Fruit fly (Drosophila melanogaster) whole organism, embryonic: ENCODE results near the gene Rsbp15.

Source experiments
- CG10321 ChIP-seq: fragments of 200-800 bp; sonication (Bioruptor generic); IDR thresholded peaks from 2 replicates; pipeline ENCODE4 v1.3.6; 2022; ENCODE audit warnings: missing biosample characterization, missing genetic modification characterization
- CG11398 ChIP-seq: fragments of 200-800 bp; sonication (Bioruptor generic); optimal IDR thresholded peaks from 2 replicates; lab custom pipeline; 2016; ENCODE audit warnings: missing biosample characterization, missing genetic modification characterization
- CG12071 ChIP-seq: fragments of 200-800 bp; sonication (Bioruptor generic); optimal IDR thresholded peaks from 3 replicates; lab custom pipeline; 2018; ENCODE audit warnings: missing biosample characterization, mild to moderate bottlenecking, missing genetic modification characterization
- CG14860 ChIP-seq: fragments of 200-800 bp; sonication (Bioruptor generic); IDR thresholded peaks from 3 replicates; pipeline ENCODE4 v1.3.6; 2022; ENCODE audit warnings: missing biosample characterization, missing genetic modification characterization; ENCODE audit not compliant: partially characterized antibody
- CG15479 ChIP-seq: fragments of 200-800 bp; sonication (Bioruptor generic); optimal IDR thresholded peaks from 3 replicates; lab custom pipeline; 2019; ENCODE audit warnings: missing biosample characterization, mild to moderate bottlenecking, missing genetic modification characterization, moderate library complexity
- CG15601 ChIP-seq: fragments of 200-800 bp; sonication (Bioruptor generic); optimal IDR thresholded peaks from 3 replicates; lab custom pipeline; 2019; ENCODE audit warnings: missing biosample characterization, mild to moderate bottlenecking, missing genetic modification characterization, moderate library complexity
- CG17328 ChIP-seq: fragments of 200-800 bp; sonication (Bioruptor generic); IDR thresholded peaks from 2 replicates; pipeline ENCODE4 v1.3.6; 2022; ENCODE audit warnings: missing biosample characterization, missing genetic modification characterization
- CG1792 ChIP-seq: fragments of 200-800 bp; sonication (Bioruptor generic); optimal IDR thresholded peaks from 2 replicates; lab custom pipeline; 2016; ENCODE audit warnings: missing biosample characterization, missing genetic modification characterization
- CG2678 ChIP-seq: fragments of 200-800 bp; sonication (Bioruptor generic); optimal IDR thresholded peaks from 3 replicates; lab custom pipeline; 2019; ENCODE audit warnings: missing biosample characterization, mild to moderate bottlenecking, missing genetic modification characterization, moderate library complexity
- CG31441 ChIP-seq: fragments of 200-800 bp; sonication (Bioruptor generic); IDR thresholded peaks from 2 replicates; pipeline ENCODE4 v1.3.6; 2022; ENCODE audit warnings: missing biosample characterization, missing genetic modification characterization
- CG34376 ChIP-seq: fragments of 200-800 bp; sonication (Bioruptor generic); optimal IDR thresholded peaks from 2 replicates; lab custom pipeline; 2018; ENCODE audit warnings: missing biosample characterization, mild to moderate bottlenecking, missing genetic modification characterization
- CG3726 ChIP-seq: fragments of 200-800 bp; sonication (Bioruptor generic); IDR thresholded peaks from 3 replicates; pipeline ENCODE4, ENCODE4 v1.3.6; 2022; ENCODE audit warnings: missing biosample characterization, missing genetic modification characterization
- CG42726 ChIP-seq: fragments of 200-800 bp; sonication (Bioruptor generic); IDR thresholded peaks from 2 replicates; pipeline ENCODE4 v1.3.6; 2022; ENCODE audit warnings: missing biosample characterization, missing genetic modification characterization; ENCODE audit not compliant: partially characterized antibody
- CG4404 ChIP-seq: fragments of 200-800 bp; sonication (Bioruptor generic); IDR thresholded peaks from 2 replicates; pipeline ENCODE4 v1.3.6; 2022; ENCODE audit warnings: missing biosample characterization, missing genetic modification characterization
- CG5180 ChIP-seq: fragments of 200-800 bp; sonication (Bioruptor generic); optimal IDR thresholded peaks from 3 replicates; lab custom pipeline; 2017; ENCODE audit warnings: missing biosample characterization, missing genetic modification characterization, mild to moderate bottlenecking, moderate library complexity, missing genetic modification reagents
- D ChIP-seq, 2 experiments: fragments of 200-800 bp in 1 of 2; fragments of >200 bp in 1 of 2; sonication (Bioruptor generic) in 1 of 2; optimal IDR thresholded peaks; 2 replicates in 1 of 2; 3 replicates in 1 of 2; lab custom pipeline; 2017; ENCODE audit warnings: mild to moderate bottlenecking in 1 of 2, missing biosample characterization in 1 of 2, missing genetic modification characterization in 1 of 2, missing genetic modification reagents in 1 of 2
- HLH54F ChIP-seq: fragments of 200-800 bp; sonication (Bioruptor generic); optimal IDR thresholded peaks from 3 replicates; lab custom pipeline; 2016; ENCODE audit warnings: missing biosample characterization, missing genetic modification characterization
- Hey ChIP-seq: fragments of 200-800 bp; sonication (Bioruptor generic); optimal IDR thresholded peaks from 3 replicates; lab custom pipeline; 2018; ENCODE audit warnings: missing biosample characterization, mild to moderate bottlenecking, missing genetic modification characterization
- Hmx ChIP-seq: fragments of 200-800 bp; sonication (Bioruptor generic); optimal IDR thresholded peaks from 2 replicates; lab custom pipeline; 2016; ENCODE audit warnings: missing biosample characterization, missing genetic modification characterization
- Hr78 ChIP-seq, 2 experiments: fragments of 200-800 bp in 1 of 2; fragments of >200 bp in 1 of 2; sonication (Bioruptor generic) in 1 of 2; optimal IDR thresholded peaks; 2 replicates each; lab custom pipeline; 2017 to 2019; ENCODE audit warnings: missing biosample characterization in 2 of 2, missing genetic modification characterization in 2 of 2, mild to moderate bottlenecking in 1 of 2, moderate library complexity in 1 of 2
- Kr ChIP-seq: fragments of 200-800 bp; sonication (Bioruptor generic); optimal IDR thresholded peaks from 2 replicates; lab custom pipeline; 2017; ENCODE audit warnings: missing biosample characterization, mild to moderate bottlenecking, missing genetic modification characterization
- Myb ChIP-seq: fragments of 200-800 bp; sonication (Bioruptor generic); optimal IDR thresholded peaks from 2 replicates; lab custom pipeline; 2016; ENCODE audit warnings: missing biosample characterization, missing genetic modification characterization
- Sox100B ChIP-seq: fragments of 200-800 bp; sonication (Bioruptor generic); optimal IDR thresholded peaks from 3 replicates; lab custom pipeline; 2018; ENCODE audit warnings: missing biosample characterization, mild to moderate bottlenecking, missing genetic modification characterization
- Stat92E ChIP-seq, 3 experiments: fragments of >200 bp in 2 of 3; fragments of 200-800 bp in 1 of 3; sonication (Bioruptor generic) in 1 of 3; optimal IDR thresholded peaks; 2 replicates each; lab custom pipeline; 2017 to 2019; ENCODE audit warnings: missing biosample characterization in 3 of 3, missing genetic modification characterization in 3 of 3, mild to moderate bottlenecking in 1 of 3, moderate library complexity in 1 of 3
- TFAM ChIP-seq: fragments of 200-800 bp; sonication (Bioruptor generic); optimal IDR thresholded peaks from 2 replicates; lab custom pipeline; 2017; ENCODE audit warnings: missing biosample characterization, missing genetic modification characterization, inconsistent platforms
- Vsx1 ChIP-seq: fragments of 200-800 bp; sonication (Bioruptor generic); optimal IDR thresholded peaks from 2 replicates; lab custom pipeline; 2017; ENCODE audit warnings: missing biosample characterization, mild to moderate bottlenecking, missing genetic modification characterization, missing genetic modification reagents
- cad ChIP-seq: fragments of >200 bp; optimal IDR thresholded peaks from 2 replicates; lab custom pipeline; 2017; ENCODE audit warnings: missing biosample characterization, missing genetic modification characterization
- cg ChIP-seq: fragments of 200-800 bp; sonication (Bioruptor generic); optimal IDR thresholded peaks from 3 replicates; lab custom pipeline; 2019; ENCODE audit warnings: missing biosample characterization, mild to moderate bottlenecking, missing genetic modification characterization, moderate library complexity
- chm ChIP-seq: fragments of 200-800 bp; sonication (Bioruptor generic); IDR thresholded peaks from 2 replicates; pipeline ENCODE4 v1.3.6; 2022; ENCODE audit warnings: missing biosample characterization, missing genetic modification characterization
- dimm ChIP-seq: fragments of 200-800 bp; sonication (Bioruptor generic); IDR thresholded peaks from 2 replicates; pipeline ENCODE4 v1.3.6; 2022; ENCODE audit warnings: missing biosample characterization, missing genetic modification characterization
- dmrt11E ChIP-seq: fragments of 200-800 bp; sonication (Bioruptor generic); optimal IDR thresholded peaks from 3 replicates; lab custom pipeline; 2018; ENCODE audit warnings: missing biosample characterization, mild to moderate bottlenecking, missing genetic modification characterization, moderate library complexity
- fru ChIP-seq: fragments of >200 bp; optimal IDR thresholded peaks from 2 replicates; lab custom pipeline; 2017
- gem ChIP-seq: fragments of 200-800 bp; sonication (Bioruptor generic); optimal IDR thresholded peaks from 2 replicates; lab custom pipeline; 2019; ENCODE audit warnings: missing biosample characterization, mild to moderate bottlenecking, missing genetic modification characterization, moderate library complexity
- grn ChIP-seq: fragments of 200-800 bp; sonication (Bioruptor generic); optimal IDR thresholded peaks from 3 replicates; lab custom pipeline; 2017; ENCODE audit warnings: missing biosample characterization, missing genetic modification characterization
- gsb-n ChIP-seq: fragments of 200-800 bp; sonication (Bioruptor generic); optimal IDR thresholded peaks from 3 replicates; lab custom pipeline; 2018; ENCODE audit warnings: missing biosample characterization, mild to moderate bottlenecking, missing genetic modification characterization
- h ChIP-seq: fragments of >200 bp; optimal IDR thresholded peaks from 2 replicates; lab custom pipeline; 2017
- lola ChIP-seq, 3 experiments: fragments of >200 bp in 2 of 3; fragments of 200-800 bp in 1 of 3; sonication (Bioruptor generic) in 1 of 3; optimal IDR thresholded peaks; 2 replicates each; lab custom pipeline; 2017 to 2019; ENCODE audit warnings: missing biosample characterization in 3 of 3, missing genetic modification characterization in 3 of 3, mild to moderate bottlenecking in 1 of 3, moderate library complexity in 1 of 3
- maf-S ChIP-seq: fragments of 200-800 bp; sonication (Bioruptor generic); optimal IDR thresholded peaks from 2 replicates; lab custom pipeline; 2016; ENCODE audit warnings: missing biosample characterization, missing genetic modification characterization
- onecut ChIP-seq: fragments of 200-800 bp; sonication (Bioruptor generic); IDR thresholded peaks from 2 replicates; pipeline ENCODE4 v1.3.6; 2022; ENCODE audit warnings: missing biosample characterization, missing genetic modification characterization
- pfk ChIP-seq: fragments of 200-800 bp; sonication (Bioruptor generic); optimal IDR thresholded peaks from 2 replicates; lab custom pipeline; 2018; ENCODE audit warnings: missing biosample characterization, mild to moderate bottlenecking, missing genetic modification characterization, moderate library complexity
- pros ChIP-seq: fragments of 200-800 bp; sonication (Bioruptor generic); optimal IDR thresholded peaks from 3 replicates; lab custom pipeline; 2019; ENCODE audit warnings: missing biosample characterization, mild to moderate bottlenecking, missing genetic modification characterization, moderate library complexity
- seq ChIP-seq: fragments of 200-800 bp; sonication (Bioruptor generic); IDR thresholded peaks from 2 replicates; pipeline ENCODE4 v1.3.6; 2022; ENCODE audit warnings: missing biosample characterization, missing genetic modification characterization
- sim ChIP-seq: fragments of 200-800 bp; sonication (Bioruptor generic); IDR thresholded peaks from 2 replicates; pipeline ENCODE4 v1.3.6; 2022; ENCODE audit warnings: missing biosample characterization, missing genetic modification characterization
- sna ChIP-seq: fragments of 200-800 bp; sonication (Bioruptor generic); IDR thresholded peaks from 2 replicates; pipeline ENCODE4 v1.3.6; 2022; ENCODE audit warnings: missing biosample characterization, missing genetic modification characterization; ENCODE audit not compliant: partially characterized antibody
- tll ChIP-seq, 2 experiments: fragments of 200-800 bp in 1 of 2; fragments of >200 bp in 1 of 2; sonication (Bioruptor generic) in 1 of 2; optimal IDR thresholded peaks; 2 replicates each; lab custom pipeline; 2017 to 2019; ENCODE audit warnings: missing biosample characterization in 2 of 2, missing genetic modification characterization in 2 of 2, mild to moderate bottlenecking in 1 of 2, moderate library complexity in 1 of 2
- zen ChIP-seq: fragments of 200-800 bp; sonication (Bioruptor generic); optimal IDR thresholded peaks from 3 replicates; lab custom pipeline; 2018; ENCODE audit warnings: missing biosample characterization, mild to moderate bottlenecking, missing genetic modification characterization, moderate library complexity

Gene Rsbp15

dm6 chr3R:12244468-12245060 is 22.4 kb downstream of the Rsbp15 start (continued):
- peak; percentile 76 for TF ChIP-seq CG34376 (GFP tag; lab: Kevin White, UChicago)
- TF ChIP-seq CG4404 (GFP tag; lab: Robert Waterston, UW) = no peak
- TF ChIP-seq Hey (tag; lab: Kevin White, UChicago) = no peak
- no peak for TF ChIP-seq dimm (GFP tag; lab: Robert Waterston, UW)
- TF ChIP-seq sna (GFP tag; lab: Robert Waterston, UW) = 0 out of 2 replicates have a peak, but pooled peaks have one; percentile 14
- TF ChIP-seq chm (GFP tag; lab: Robert Waterston, UW) = peak; percentile 60; the same call in 1 of the 2 replicates
- TF ChIP-seq Hmx = no peak
- TF ChIP-seq cg = peak; percentile 65
- peak in 1 of 2 experiments; percentile 62 for TF ChIP-seq Hr78 (GFP tag; optimal IDR thresholded peaks at IDR 0.05; lab: Kevin White, UChicago)
- peak; percentile 17 for TF ChIP-seq grn (GFP tag; lab: Kevin White, UChicago)
- no peak for TF ChIP-seq CG11398
- TF ChIP-seq CG14860 = no peak
- no peak for TF ChIP-seq Stat92E (GFP tag; optimal IDR thresholded peaks at IDR 0.05; lab: Kevin White, UChicago)
- TF ChIP-seq h (lab: Kevin White, UChicago) = no peak
- TF ChIP-seq CG12071 (GFP tag; lab: Kevin White, UChicago) = peak; percentile 12
- TF ChIP-seq Vsx1 (GFP tag; lab: Kevin White, UChicago) = peak; percentile 2
- TF ChIP-seq CG42726 (GFP tag; lab: Robert Waterston, UW) = no peak
- peak; percentile 13 for TF ChIP-seq gsb-n
- no peak for TF ChIP-seq pros (GFP tag; lab: Kevin White, UChicago)

dm6 chr3R:12248243-12248642 is 26.1 kb downstream of the Rsbp15 start:
- TF ChIP-seq zen (tag; lab: Kevin White, UChicago) (peak; percentile 61), tll (GFP tag; optimal IDR thresholded peaks at IDR 0.05; lab: Kevin White, UChicago) (peak in 1 of 2 experiments; percentile 93), cad (GFP tag; lab: Kevin White, UChicago) (peak; percentile 83), pfk (GFP tag; lab: Kevin White, UChicago) (no peak), D (optimal IDR thresholded peaks at IDR 0.05; lab: Kevin White, UChicago) (peak; percentile 92), D (GFP tag; optimal IDR thresholded peaks at IDR 0.05; lab: Kevin White, UChicago) (no peak), onecut (GFP tag; lab: Robert Waterston, UW) (no peak), gem (tag; lab: Kevin White, UChicago) (no peak), Kr (GFP tag; lab: Kevin White, UChicago) (peak; percentile 5)

DNA sequence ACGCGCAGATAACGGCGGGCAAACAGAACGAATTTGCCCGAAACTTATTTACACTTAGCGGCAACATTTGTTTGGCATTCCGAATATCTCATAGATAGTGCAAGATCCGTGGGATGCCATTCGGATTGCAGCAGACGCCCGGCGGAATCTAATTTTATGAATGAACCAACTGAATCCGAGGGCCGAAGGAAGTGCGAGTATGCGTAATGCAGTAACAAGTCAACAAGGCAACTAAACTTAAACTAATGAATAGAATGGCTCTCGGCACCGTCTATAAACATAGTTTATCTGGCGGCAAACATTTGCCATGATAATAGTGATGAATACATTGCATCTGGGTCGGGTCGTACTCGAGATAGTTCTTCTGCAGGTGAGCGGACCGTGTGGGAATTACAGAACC is 28.0 kb downstream of the Rsbp15 start:
- TF ChIP-seq CG1792 (GFP tag; lab: Kevin White, UChicago) = no peak
- TF ChIP-seq CG2678 = peak; percentile 26
- TF ChIP-seq seq (GFP tag; lab: Robert Waterston, UW) = no peak
- TF ChIP-seq fru = no peak
- no peak for TF ChIP-seq Myb (GFP tag; lab: Kevin White, UChicago)
- TF ChIP-seq Sox100B (GFP tag; lab: Kevin White, UChicago) = peak; percentile 8
- peak; percentile 18 for TF ChIP-seq CG5180 (GFP tag; lab: Kevin White, UChicago)
- TF ChIP-seq lola (GFP tag; optimal IDR thresholded peaks at IDR 0.05; lab: Kevin White, UChicago) = peak in 1 of 3 experiments; percentile 21
- no peak for TF ChIP-seq TFAM (GFP tag; lab: Kevin White, UChicago)
- TF ChIP-seq maf-S = no peak
- no peak for TF ChIP-seq CG17328 (GFP tag; lab: Robert Waterston, UW)
- TF ChIP-seq CG3726 (GFP tag; lab: Robert Waterston, UW) = no peak
- no peak for TF ChIP-seq CG14860
- peak; percentile 53 for TF ChIP-seq CG15479
- TF ChIP-seq CG31441 = peak; percentile 18; the same call in 1 of the 2 replicates
- peak in 1 of 2 experiments; percentile 8 for TF ChIP-seq tll (GFP tag; optimal IDR thresholded peaks at IDR 0.05; lab: Kevin White, UChicago)
- TF ChIP-seq HLH54F (GFP tag; lab: Kevin White, UChicago) = no peak
- TF ChIP-seq dmrt11E (tag; lab: Kevin White, UChicago) = peak; percentile 20
- no peak for TF ChIP-seq CG10321 (GFP tag; lab: Robert Waterston, UW)
- no peak for TF ChIP-seq sim (GFP tag; lab: Robert Waterston, UW)
- TF ChIP-seq CG15601 = peak; percentile 45
